Worm (Caenorhabditis elegans): ENCODE results near the gene dex-1.

Gene dex-1

ce11 chrIII:5498973-5499372 is 26.9 kb upstream of the dex-1 start, which contains the start of gene R02F2.9 (continued):
- TF ChIP-seq elt-3 (tag; optimal IDR thresholded peaks at IDR 0.05) (no peak), aly-2 (tag; optimal IDR thresholded peaks at IDR 0.05) (no peak), C34F6.9 (tag; optimal IDR thresholded peaks at IDR 0.05) (peak; percentile 70), crh-2 (tag; optimal IDR thresholded peaks at IDR 0.05) (peak; percentile 41), zag-1 (tag; optimal IDR thresholded peaks at IDR 0.05) (no peak), lsy-2 (tag; optimal IDR thresholded peaks at IDR 0.05) (peak in 1 of 2 experiments; percentile 47), mbf-1 (tag; optimal IDR thresholded peaks at IDR 0.05) (no peak), nhr-6 (tag; optimal IDR thresholded peaks at IDR 0.05) (no peak), sma-3 (GFP tag; optimal IDR thresholded peaks at IDR 0.05) (peak; percentile 47), nhr-23 (tag; optimal IDR thresholded peaks at IDR 0.05) (no peak), elt-1 (tag; optimal IDR thresholded peaks at IDR 0.05) (no peak), Y55F3AM.14 (GFP tag; optimal IDR thresholded peaks at IDR 0.05) (no peak), lin-13 (GFP tag; optimal IDR thresholded peaks at IDR 0.05) (no peak), F13H6.1 (tag; optimal IDR thresholded peaks at IDR 0.05) (no peak), alr-1 (tag; optimal IDR thresholded peaks at IDR 0.05) (no peak), nhr-129 (tag; optimal IDR thresholded peaks at IDR 0.05) (no peak), ceh-82 (tag; optimal IDR thresholded peaks at IDR 0.05) (no peak), ztf-11 (tag; optimal IDR thresholded peaks at IDR 0.05) (no peak), R02D3.7 (tag; optimal IDR thresholded peaks at IDR 0.05) (peak; percentile 92), ama-1 (optimal IDR thresholded peaks at IDR 0.05) (no peak), sma-9 (GFP tag; optimal IDR thresholded peaks at IDR 0.05) (peak; percentile 32), sma-9 (tag; optimal IDR thresholded peaks at IDR 0.05) (no peak)

- no peak for TF ChIP-seq mbf-1 (tag; optimal IDR thresholded peaks at IDR 0.05)
- TF ChIP-seq R02D3.7 (tag; optimal IDR thresholded peaks at IDR 0.05), result no peak
- TF ChIP-seq ztf-1 (GFP tag; conservative IDR thresholded peaks at IDR 0.05), result no peak
- TF ChIP-seq zag-1 (tag; optimal IDR thresholded peaks at IDR 0.05), result no peak
- no peak for TF ChIP-seq unc-39 (tag; optimal IDR thresholded peaks at IDR 0.05)
- TF ChIP-seq nhr-10 (tag; optimal IDR thresholded peaks at IDR 0.05), result no peak
- TF ChIP-seq nhr-77 (tag; optimal IDR thresholded peaks at IDR 0.05), result no peak
- TF ChIP-seq fos-1 (tag; optimal IDR thresholded peaks at IDR 0.05), result no peak
- no peak for TF ChIP-seq sem-4 (tag; optimal IDR thresholded peaks at IDR 0.05)
- TF ChIP-seq ama-1 (optimal IDR thresholded peaks at IDR 0.05), result no peak
- no peak for TF ChIP-seq nhr-11 (tag; optimal IDR thresholded peaks at IDR 0.05)
- no peak for TF ChIP-seq elt-1 (tag; optimal IDR thresholded peaks at IDR 0.05)
- TF ChIP-seq Y55F3AM.14 (GFP tag; optimal IDR thresholded peaks at IDR 0.05), result no peak
These were observed 26.0 kb upstream of the dex-1 start for ce11 chrIII:5499942-5500341.

- TF ChIP-seq lsy-2 (tag; optimal IDR thresholded peaks at IDR 0.05) (peak in 1 of 2 experiments; percentile 39), elt-1 (tag; optimal IDR thresholded peaks at IDR 0.05) (no peak), nhr-21 (tag; optimal IDR thresholded peaks at IDR 0.05) (peak; percentile 47)
These were observed 25.2 kb upstream of the dex-1 start for ce11 chrIII:5500732-5501131.

- TF ChIP-seq mab-5 (tag; optimal IDR thresholded peaks at IDR 0.05) (no peak), nhr-21 (tag; optimal IDR thresholded peaks at IDR 0.05) (no peak), crh-2 (tag; optimal IDR thresholded peaks at IDR 0.05) (peak; percentile 62), C34F6.9 (tag; optimal IDR thresholded peaks at IDR 0.05) (peak; percentile 29), unc-55 (GFP tag; optimal IDR thresholded peaks at IDR 0.05) (peak; percentile 4), nhr-6 (tag; optimal IDR thresholded peaks at IDR 0.05) (peak; percentile 11), ama-1 (optimal IDR thresholded peaks at IDR 0.05) (peak; percentile 38), fos-1 (tag; optimal IDR thresholded peaks at IDR 0.05) (peak; percentile 12), nhr-25 (tag; optimal IDR thresholded peaks at IDR 0.05) (peak; percentile 68), sma-3 (GFP tag; optimal IDR thresholded peaks at IDR 0.05) (peak; percentile 31), nhr-77 (tag; optimal IDR thresholded peaks at IDR 0.05) (no peak), sma-9 (GFP tag; optimal IDR thresholded peaks at IDR 0.05) (peak; percentile 27), sma-9 (tag; optimal IDR thresholded peaks at IDR 0.05) (no peak), nhr-237 (tag; optimal IDR thresholded peaks at IDR 0.05) (no peak), lin-39 (tag; optimal IDR thresholded peaks at IDR 0.05) (no peak), lin-11 (tag; optimal IDR thresholded peaks at IDR 0.05) (no peak), gmeb-1 (tag; optimal IDR thresholded peaks at IDR 0.05) (peak; percentile 15), ZK546.5 (tag; optimal IDR thresholded peaks at IDR 0.05) (no peak), nhr-129 (tag; optimal IDR thresholded peaks at IDR 0.05) (peak; percentile 72)
These were observed 24.3 kb upstream of the dex-1 start, which contains the start of gene R02F2.1 for ce11 chrIII:5501358-5502287. TSS of gene R02F2.1 (plus strand) at chrIII:5501885.

Data from whole organism, L2 larva.